Fruit fly (Drosophila melanogaster): ENCODE results near the gene rdo.
A peak's percentile ranks its signal among the peaks of the same experiment; 100 is the strongest.

rdo gene

DNA sequence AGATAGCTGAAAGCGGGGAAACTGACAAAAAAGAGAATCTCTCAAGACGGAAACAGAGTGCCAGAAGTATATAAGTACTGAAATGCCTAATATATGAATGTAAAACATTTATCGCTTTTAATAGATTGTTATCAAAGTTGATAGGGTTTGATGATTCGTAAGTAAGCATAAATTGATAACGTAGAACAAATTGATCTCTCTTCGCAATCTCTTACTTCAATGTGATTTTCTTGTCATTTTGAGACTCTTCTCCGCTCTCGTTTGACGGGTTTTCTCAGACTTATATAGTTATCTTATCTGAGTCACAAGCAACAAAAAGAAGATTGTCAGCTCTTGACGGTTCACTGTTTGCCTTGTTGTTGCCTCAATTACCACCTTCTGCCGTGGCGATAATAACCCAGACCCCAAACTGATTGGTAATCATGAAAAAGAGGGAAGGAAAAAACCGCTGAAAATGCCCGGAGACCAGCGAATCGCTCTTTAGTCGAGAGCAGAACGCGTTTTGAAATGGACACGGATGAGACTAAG lies 102.1 kb downstream of the rdo start, which contains the start of gene CG15152:
CG15152 (plus strand) TSS at position 372 of the 528 bp plus-strand sequence.
- peak; percentile 41 for TF ChIP-seq cic (GFP tag; optimal IDR thresholded peaks at IDR 0.05)
- TF ChIP-seq toe (GFP tag; optimal IDR thresholded peaks at IDR 0.05) = no peak

dm6 chr2L:18115104-18115503 lies 102.9 kb downstream of the rdo start:
- no peak for TF ChIP-seq ovo (GFP tag; optimal IDR thresholded peaks at IDR 0.05)
- TF ChIP-seq kay (GFP tag; ENCODE audit: borderline replicate concordance) = peak; percentile 45
- peak; percentile 23 for TF ChIP-seq cic (GFP tag; optimal IDR thresholded peaks at IDR 0.05)
- no peak for TF ChIP-seq Clk (GFP tag; optimal IDR thresholded peaks at IDR 0.05)

- TF ChIP-seq Mnt (GFP tag; optimal IDR thresholded peaks at IDR 0.05) (no peak), CG11617 (GFP tag; optimal IDR thresholded peaks at IDR 0.05) (peak; percentile 33), cic (GFP tag; optimal IDR thresholded peaks at IDR 0.05) (no peak), Crg-1 (GFP tag; optimal IDR thresholded peaks at IDR 0.05) (no peak), kay (GFP tag; ENCODE audit: borderline replicate concordance) (no peak), CG1620 (GFP tag; optimal IDR thresholded peaks at IDR 0.05) (peak; percentile 24), CG14711 (tag; optimal IDR thresholded peaks at IDR 0.05) (peak; percentile 95), pad (GFP tag; optimal IDR thresholded peaks at IDR 0.05) (no peak), bab1 (GFP tag; optimal IDR thresholded peaks at IDR 0.05) (peak; percentile 61), cnc (optimal IDR thresholded peaks at IDR 0.05) (no peak), Hr96 (GFP tag; optimal IDR thresholded peaks at IDR 0.05) (no peak), CG12768 (GFP tag; optimal IDR thresholded peaks at IDR 0.05) (no peak), CG7045 (GFP tag; optimal IDR thresholded peaks at IDR 0.05) (no peak), CG5204 (GFP tag; optimal IDR thresholded peaks at IDR 0.05) (peak; percentile 23), CG33017 (tag; optimal IDR thresholded peaks at IDR 0.05) (peak; percentile 29), CG7101 (tag; optimal IDR thresholded peaks at IDR 0.05) (peak; percentile 40), toe (GFP tag; optimal IDR thresholded peaks at IDR 0.05) (no peak), tj (GFP tag; optimal IDR thresholded peaks at IDR 0.05) (peak; percentile 6), Clk (GFP tag; optimal IDR thresholded peaks at IDR 0.05) (no peak), ovo (GFP tag; optimal IDR thresholded peaks at IDR 0.05) (no peak)
These were observed 107.5 kb downstream of the rdo start, which contains the start of gene CG5758 for dm6 chr2L:18119643-18120042. Gene CG5758, plus strand, starts transcription at chr2L:18119995.
